Fruit fly (Drosophila melanogaster): Measurements from ENCODE around the gene Hibch.

The Hibch gene

DNA sequence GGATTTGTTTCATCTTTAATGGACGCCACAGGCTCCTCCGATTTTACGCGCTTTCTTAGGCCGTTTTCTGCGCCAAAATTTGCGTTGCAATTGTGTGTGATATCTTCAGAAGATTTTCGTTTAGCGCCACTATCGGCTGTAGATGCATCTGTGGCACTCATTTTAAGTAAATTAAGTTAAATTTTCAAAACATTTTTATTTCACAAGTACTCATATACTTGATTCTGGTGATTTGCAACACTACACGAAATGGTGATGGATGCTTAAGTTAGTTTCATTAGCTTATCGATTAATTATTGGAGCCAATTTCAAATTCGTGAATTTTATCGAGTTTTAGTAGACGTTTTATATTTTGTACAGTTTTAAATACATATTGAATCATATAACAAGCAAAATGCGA lies 6.6 kb downstream of the Hibch start, which contains the start of gene CG6171 (continued):
- TF ChIP-seq CG8290 (GFP tag; optimal IDR thresholded peaks at IDR 0.05) = no peak
- TF ChIP-seq CG8290 (tag; optimal IDR thresholded peaks at IDR 0.05) = no peak
- no peak for TF ChIP-seq CoRest (tag; optimal IDR thresholded peaks at IDR 0.05)
- TF ChIP-seq Vsx1 (GFP tag; optimal IDR thresholded peaks at IDR 0.05) = no peak
- TF ChIP-seq sim (GFP tag; IDR thresholded peaks at IDR 0.05) = no peak
- no peak for TF ChIP-seq cg (GFP tag; optimal IDR thresholded peaks at IDR 0.05)
- no peak for TF ChIP-seq CG13123 (GFP tag; optimal IDR thresholded peaks at IDR 0.05)

DNA sequence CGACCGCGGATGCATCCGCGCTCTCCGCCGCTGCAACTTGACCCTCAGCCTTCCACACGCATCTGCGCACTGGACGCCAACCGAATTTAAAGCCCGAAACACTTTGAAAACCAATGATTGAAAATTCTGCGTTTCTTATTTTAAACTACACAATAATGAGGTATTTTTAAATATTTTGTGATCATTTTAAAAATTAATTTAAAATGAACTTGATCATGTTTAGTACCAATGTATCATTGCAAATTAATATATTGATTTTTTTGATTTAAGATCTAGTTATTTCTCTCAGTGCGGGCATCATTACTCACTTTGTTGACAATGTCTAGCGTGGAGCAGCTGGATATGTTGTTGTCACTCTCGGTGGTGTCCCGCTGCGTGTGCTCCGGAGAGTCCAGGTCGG lies 9.8 kb downstream of the Hibch start:
- no peak for TF ChIP-seq CG4424 (GFP tag; optimal IDR thresholded peaks at IDR 0.05)
- TF ChIP-seq pb (GFP tag; optimal IDR thresholded peaks at IDR 0.05) = no peak
- TF ChIP-seq pan (optimal IDR thresholded peaks at IDR 0.05) = no peak
- peak in 1 of 2 experiments; percentile 65 for TF ChIP-seq pan (GFP tag; optimal IDR thresholded peaks at IDR 0.05 in 1 of 2, IDR thresholded peaks at IDR 0.05 in 1 of 2)
- no peak for TF ChIP-seq odd (GFP tag; optimal IDR thresholded peaks at IDR 0.05)
- peak; percentile 63 for TF ChIP-seq CG30403 (GFP tag; optimal IDR thresholded peaks at IDR 0.05)
- peak; percentile 32 for TF ChIP-seq phol (tag; optimal IDR thresholded peaks at IDR 0.05)
- no peak for TF ChIP-seq CG8089 (GFP tag; optimal IDR thresholded peaks at IDR 0.05)
- no peak for TF ChIP-seq pzg (GFP tag; optimal IDR thresholded peaks at IDR 0.05)
- no peak for TF ChIP-seq CG11560 (tag; IDR thresholded peaks at IDR 0.05)
- no peak for TF ChIP-seq Oaz (GFP tag; IDR thresholded peaks at IDR 0.05)
- no peak for TF ChIP-seq H15 (GFP tag; IDR thresholded peaks at IDR 0.05)
- no peak for TF ChIP-seq usp (GFP tag; optimal IDR thresholded peaks at IDR 0.05)
- no peak for TF ChIP-seq en (GFP tag; optimal IDR thresholded peaks at IDR 0.05)
- no peak for TF ChIP-seq Ssrp (tag; optimal IDR thresholded peaks at IDR 0.05)
- TF ChIP-seq Camta (GFP tag; optimal IDR thresholded peaks at IDR 0.05) = no peak
- peak; percentile 45 for TF ChIP-seq CG17359 (tag; optimal IDR thresholded peaks at IDR 0.05)
- no peak for TF ChIP-seq CG1024 (GFP tag; IDR thresholded peaks at IDR 0.05)
- no peak for TF ChIP-seq slou (GFP tag; optimal IDR thresholded peaks at IDR 0.05)
- no peak for TF ChIP-seq disco-r (GFP tag; optimal IDR thresholded peaks at IDR 0.05)
- TF ChIP-seq tio (GFP tag; optimal IDR thresholded peaks at IDR 0.05) = no peak
- TF ChIP-seq CG12942 (GFP tag; optimal IDR thresholded peaks at IDR 0.05) = no peak
- peak; percentile 82 for TF ChIP-seq gem (tag; optimal IDR thresholded peaks at IDR 0.05)
- no peak for TF ChIP-seq dati (GFP tag; IDR thresholded peaks at IDR 0.05)
- no peak for TF ChIP-seq ara (GFP tag; IDR thresholded peaks at IDR 0.05)
- no peak for TF ChIP-seq Lpt (GFP tag; optimal IDR thresholded peaks at IDR 0.05)
- TF ChIP-seq onecut (GFP tag; IDR thresholded peaks at IDR 0.05) = no peak
- TF ChIP-seq Xbp1 (GFP tag; optimal IDR thresholded peaks at IDR 0.05) = peak; percentile 28
- TF ChIP-seq Fer2 (tag; optimal IDR thresholded peaks at IDR 0.05) = no peak
- TF ChIP-seq bbx (GFP tag; IDR thresholded peaks at IDR 0.05; ENCODE audit: partially characterized antibody) = no peak
- no peak for TF ChIP-seq Dref (GFP tag; IDR thresholded peaks at IDR 0.05)
- TF ChIP-seq pita (GFP tag; optimal IDR thresholded peaks at IDR 0.05) = no peak
- TF ChIP-seq Myb (GFP tag; optimal IDR thresholded peaks at IDR 0.05) = no peak
- no peak for TF ChIP-seq CrebB (tag; optimal IDR thresholded peaks at IDR 0.05)
- TF ChIP-seq tgo (GFP tag; IDR thresholded peaks at IDR 0.05) = peak; percentile 59
- no peak for TF ChIP-seq Hr39 (optimal IDR thresholded peaks at IDR 0.05)
- TF ChIP-seq Stat92E (GFP tag; optimal IDR thresholded peaks at IDR 0.05) = no peak
- TF ChIP-seq chif (GFP tag; optimal IDR thresholded peaks at IDR 0.05) = no peak
- TF ChIP-seq CG10543 (GFP tag; optimal IDR thresholded peaks at IDR 0.05) = no peak
- no peak for TF ChIP-seq cato (GFP tag; optimal IDR thresholded peaks at IDR 0.05; ENCODE audit: borderline replicate concordance)
- TF ChIP-seq chinmo (GFP tag; IDR thresholded peaks at IDR 0.05; ENCODE audit: partially characterized antibody) = no peak
- no peak for TF ChIP-seq fu2 (GFP tag; optimal IDR thresholded peaks at IDR 0.05)
- no peak for TF ChIP-seq z (GFP tag; IDR thresholded peaks at IDR 0.05)
- no peak for TF ChIP-seq CG18599 (GFP tag; optimal IDR thresholded peaks at IDR 0.05)
- TF ChIP-seq BtbVII (GFP tag; optimal IDR thresholded peaks at IDR 0.05) = no peak
